Fruit fly (Drosophila melanogaster) whole organism, prepupa: ENCODE results near the gene Tpr2.

ENCODE experiments used
- Blimp-1 ChIP-seq: fragments of 200-800 bp; sonication (Bioruptor generic); optimal IDR thresholded peaks from 3 replicates; lab custom pipeline; 2017; ENCODE audit warnings: missing biosample characterization, missing genetic modification characterization, mild to moderate bottlenecking, moderate library complexity, missing genetic modification reagents
- CG10631 ChIP-seq: fragments of 200-800 bp; sonication (Bioruptor generic); optimal IDR thresholded peaks from 2 replicates; lab custom pipeline; 2016; ENCODE audit warnings: missing biosample characterization, missing genetic modification characterization
- CG11762 ChIP-seq: fragments of 200-800 bp; sonication (Bioruptor generic); optimal IDR thresholded peaks from 3 replicates; lab custom pipeline; 2016; ENCODE audit warnings: missing biosample characterization, missing genetic modification characterization; ENCODE audit not compliant: insufficient read depth
- CG11902 ChIP-seq: fragments of 200-800 bp; sonication (Bioruptor generic); optimal IDR thresholded peaks from 3 replicates; lab custom pipeline; 2016; ENCODE audit warnings: missing biosample characterization, missing genetic modification characterization
- CG15336 ChIP-seq: fragments of 200-800 bp; sonication (Bioruptor generic); IDR thresholded peaks from 2 replicates; pipeline ENCODE4 v1.3.6; 2022; ENCODE audit warnings: missing biosample characterization, missing genetic modification characterization
- CG16779 ChIP-seq: fragments of 200-800 bp; sonication (Bioruptor generic); optimal IDR thresholded peaks from 3 replicates; lab custom pipeline; 2017; ENCODE audit warnings: missing biosample characterization, mild to moderate bottlenecking, missing genetic modification characterization
- CG3032 ChIP-seq: fragments of 200-800 bp; optimal IDR thresholded peaks from 2 replicates; lab custom pipeline; 2019; ENCODE audit warnings: missing biosample characterization, mild to moderate bottlenecking, missing genetic modification characterization, moderate library complexity
- CG31627 ChIP-seq: fragments of 200-800 bp; sonication (Bioruptor generic); optimal IDR thresholded peaks from 3 replicates; lab custom pipeline; 2016; ENCODE audit warnings: missing biosample characterization, missing genetic modification characterization
- CG32006 ChIP-seq: fragments of 200-800 bp; sonication (Bioruptor generic); optimal IDR thresholded peaks from 3 replicates; lab custom pipeline; 2017; ENCODE audit warnings: missing biosample characterization, mild to moderate bottlenecking, missing genetic modification characterization
- CG34406 ChIP-seq: fragments of 200-800 bp; sonication (Bioruptor generic); optimal IDR thresholded peaks from 3 replicates; lab custom pipeline; 2016; ENCODE audit warnings: missing biosample characterization, missing genetic modification characterization
- CG4318 ChIP-seq: fragments of 200-800 bp; sonication (Bioruptor generic); optimal IDR thresholded peaks from 3 replicates; lab custom pipeline; 2017; ENCODE audit warnings: missing biosample characterization, mild to moderate bottlenecking, missing genetic modification characterization
- CG6163 ChIP-seq: fragments of 200-800 bp; sonication (Bioruptor generic); IDR thresholded peaks from 3 replicates; pipeline ENCODE4 v1.3.6; 2022; ENCODE audit warnings: missing biosample characterization, missing genetic modification characterization
- CG6276 ChIP-seq: fragments of 200-800 bp; sonication (Bioruptor generic); optimal IDR thresholded peaks from 2 replicates; lab custom pipeline; 2017; ENCODE audit warnings: missing biosample characterization, mild to moderate bottlenecking, missing genetic modification characterization
- CG6808 ChIP-seq: fragments of 200-800 bp; sonication (Bioruptor generic); optimal IDR thresholded peaks from 3 replicates; lab custom pipeline; 2017; ENCODE audit warnings: missing biosample characterization, missing genetic modification characterization, mild to moderate bottlenecking, moderate library complexity, missing genetic modification reagents
- CG6854 ChIP-seq: fragments of 200-800 bp; sonication (Bioruptor generic); optimal IDR thresholded peaks from 2 replicates; lab custom pipeline; 2017; ENCODE audit warnings: missing biosample characterization, mild to moderate bottlenecking, missing genetic modification characterization
- CG7368 ChIP-seq: fragments of 200-800 bp; sonication (Bioruptor generic); optimal IDR thresholded peaks from 3 replicates; lab custom pipeline; 2016; ENCODE audit warnings: missing biosample characterization, missing genetic modification characterization
- CG8119 ChIP-seq: fragments of 200-800 bp; sonication (Bioruptor generic); IDR thresholded peaks from 3 replicates; pipeline ENCODE4 v1.3.6; 2022; ENCODE audit warnings: missing biosample characterization, missing genetic modification characterization
- CG8319 ChIP-seq: fragments of 200-800 bp; sonication (Bioruptor generic); optimal IDR thresholded peaks from 3 replicates; lab custom pipeline; 2016; ENCODE audit warnings: missing biosample characterization, missing genetic modification characterization
- CG8632 ChIP-seq: fragments of 200-800 bp; sonication (Bioruptor generic); optimal IDR thresholded peaks from 3 replicates; lab custom pipeline; 2016; ENCODE audit warnings: missing biosample characterization, missing genetic modification characterization
- Eip75B ChIP-seq: fragments of 200-800 bp; sonication (Bioruptor generic); optimal IDR thresholded peaks from 3 replicates; lab custom pipeline; 2016; ENCODE audit warnings: missing biosample characterization, missing genetic modification characterization
- Eip78C ChIP-seq: fragments of 200-800 bp; sonication (Bioruptor generic); peaks from one replicate; lab custom pipeline; 2016; ENCODE audit warnings: missing biosample characterization, missing genetic modification characterization
- Eip93F ChIP-seq: fragments of 200-800 bp; sonication (Bioruptor generic); optimal IDR thresholded peaks from 2 replicates; lab custom pipeline; 2016; ENCODE audit warnings: missing biosample characterization, mild to moderate bottlenecking, missing genetic modification characterization
- Ets21C ChIP-seq: fragments of 200-800 bp; sonication (Bioruptor generic); optimal IDR thresholded peaks from 3 replicates; lab custom pipeline; 2016; ENCODE audit warnings: missing biosample characterization, missing genetic modification characterization
- Hr38 ChIP-seq: sonication (Bioruptor generic); optimal IDR thresholded peaks from 2 replicates; lab custom pipeline; 2016; ENCODE audit warnings: missing biosample characterization, missing genetic modification characterization
- Hr39 ChIP-seq: fragments of 200-800 bp; sonication (Bioruptor generic); optimal IDR thresholded peaks from 2 replicates; lab custom pipeline; 2016; ENCODE audit warnings: missing biosample characterization, missing genetic modification characterization
- Hr4 ChIP-seq: fragments of 200-800 bp; sonication (Bioruptor generic); optimal IDR thresholded peaks from 3 replicates; lab custom pipeline; 2016; ENCODE audit warnings: missing biosample characterization, missing genetic modification characterization
- Lpt ChIP-seq: fragments of 200-800 bp; sonication (Bioruptor generic); optimal IDR thresholded peaks from 3 replicates; lab custom pipeline; 2016; ENCODE audit warnings: missing biosample characterization, missing genetic modification characterization
- Met ChIP-seq: fragments of 200-800 bp; sonication (Bioruptor generic); optimal IDR thresholded peaks from 3 replicates; lab custom pipeline; 2016; ENCODE audit warnings: missing biosample characterization, missing genetic modification characterization
- OdsH ChIP-seq: fragments of 200-800 bp; sonication (Bioruptor generic); optimal IDR thresholded peaks from 3 replicates; lab custom pipeline; 2016; ENCODE audit warnings: missing biosample characterization, missing genetic modification characterization
- Sox102F ChIP-seq: fragments of 200-800 bp; sonication (Bioruptor generic); optimal IDR thresholded peaks from 2 replicates; lab custom pipeline; 2016; ENCODE audit warnings: missing biosample characterization, mild to moderate bottlenecking, missing genetic modification characterization
- Sox14 ChIP-seq: fragments of 200-800 bp; sonication (Bioruptor generic); optimal IDR thresholded peaks from 3 replicates; lab custom pipeline; 2016; ENCODE audit warnings: missing biosample characterization, missing genetic modification characterization
- Sox15 ChIP-seq: fragments of 200-800 bp; sonication (Bioruptor generic); optimal IDR thresholded peaks from 3 replicates; lab custom pipeline; 2016; ENCODE audit warnings: missing biosample characterization, missing genetic modification characterization
- achi ChIP-seq: fragments of 200-800 bp; sonication (Bioruptor generic); optimal IDR thresholded peaks from 3 replicates; lab custom pipeline; 2016; ENCODE audit warnings: missing biosample characterization, missing genetic modification characterization
- dac ChIP-seq: fragments of 200-800 bp; sonication (Bioruptor generic); optimal IDR thresholded peaks from 2 replicates; lab custom pipeline; 2017; ENCODE audit warnings: missing biosample characterization, mild to moderate bottlenecking, missing genetic modification characterization
- dsx ChIP-seq: fragments of 200-800 bp; optimal IDR thresholded peaks from 3 replicates; lab custom pipeline; 2019; ENCODE audit warnings: missing biosample characterization, mild to moderate bottlenecking, missing genetic modification characterization, moderate library complexity; ENCODE audit not compliant: poor library complexity, severe bottlenecking
- esn ChIP-seq: fragments of 200-800 bp; sonication (Bioruptor generic); optimal IDR thresholded peaks from 2 replicates; lab custom pipeline; 2016; ENCODE audit warnings: missing biosample characterization, mild to moderate bottlenecking, missing genetic modification characterization, moderate library complexity
- fd59A ChIP-seq: fragments of 200-800 bp; sonication (Bioruptor generic); optimal IDR thresholded peaks from 2 replicates; lab custom pipeline; 2017; ENCODE audit warnings: missing biosample characterization, mild to moderate bottlenecking, missing genetic modification characterization, missing genetic modification reagents
- fkh ChIP-seq: fragments of 200-800 bp; sonication (Bioruptor generic); optimal IDR thresholded peaks from 3 replicates; lab custom pipeline; 2017; ENCODE audit warnings: missing biosample characterization, mild to moderate bottlenecking, missing genetic modification characterization, moderate library complexity
- lz ChIP-seq: fragments of 200-800 bp; sonication (Bioruptor generic); optimal IDR thresholded peaks from 3 replicates; lab custom pipeline; 2016; ENCODE audit warnings: missing biosample characterization, missing genetic modification characterization
- net ChIP-seq: fragments of 200-800 bp; sonication (Bioruptor generic); optimal IDR thresholded peaks from 3 replicates; lab custom pipeline; 2016; ENCODE audit warnings: missing biosample characterization, missing genetic modification characterization
- pdm3 ChIP-seq: fragments of 200-800 bp; sonication (Bioruptor generic); optimal IDR thresholded peaks from 3 replicates; lab custom pipeline; 2016; ENCODE audit warnings: missing biosample characterization, missing genetic modification characterization
- salr ChIP-seq, 2 experiments: fragments of 200-800 bp; sonication (Bioruptor generic); optimal IDR thresholded peaks; 3 replicates each; lab custom pipeline; 2016 to 2018; ENCODE audit warnings: missing biosample characterization in 2 of 2, missing genetic modification characterization in 2 of 2, mild to moderate bottlenecking in 1 of 2
- spab ChIP-seq: fragments of 200-800 bp; sonication (Bioruptor generic); optimal IDR thresholded peaks from 2 replicates; lab custom pipeline; 2017; ENCODE audit warnings: missing biosample characterization, mild to moderate bottlenecking, missing genetic modification characterization, missing genetic modification reagents
- ss ChIP-seq, 2 experiments: fragments of 200-800 bp; sonication (Bioruptor generic); optimal IDR thresholded peaks; 2 replicates in 1 of 2; 3 replicates in 1 of 2; lab custom pipeline; 2017 to 2018; ENCODE audit warnings: mild to moderate bottlenecking in 2 of 2, missing biosample characterization in 2 of 2, missing genetic modification characterization in 2 of 2, moderate library complexity in 1 of 2
- svp ChIP-seq: fragments of 200-800 bp; sonication (Bioruptor generic); peaks from one replicate; lab custom pipeline; 2016; ENCODE audit warnings: missing biosample characterization, missing genetic modification characterization
- topi ChIP-seq: fragments of 200-800 bp; sonication (Bioruptor generic); optimal IDR thresholded peaks from 3 replicates; lab custom pipeline; 2016; ENCODE audit warnings: missing biosample characterization, missing genetic modification characterization
- vri ChIP-seq: fragments of 200-800 bp; sonication (Bioruptor generic); optimal IDR thresholded peaks from 3 replicates; lab custom pipeline; 2016; ENCODE audit warnings: missing biosample characterization, mild to moderate bottlenecking, missing genetic modification characterization

Tpr2 gene

DNA sequence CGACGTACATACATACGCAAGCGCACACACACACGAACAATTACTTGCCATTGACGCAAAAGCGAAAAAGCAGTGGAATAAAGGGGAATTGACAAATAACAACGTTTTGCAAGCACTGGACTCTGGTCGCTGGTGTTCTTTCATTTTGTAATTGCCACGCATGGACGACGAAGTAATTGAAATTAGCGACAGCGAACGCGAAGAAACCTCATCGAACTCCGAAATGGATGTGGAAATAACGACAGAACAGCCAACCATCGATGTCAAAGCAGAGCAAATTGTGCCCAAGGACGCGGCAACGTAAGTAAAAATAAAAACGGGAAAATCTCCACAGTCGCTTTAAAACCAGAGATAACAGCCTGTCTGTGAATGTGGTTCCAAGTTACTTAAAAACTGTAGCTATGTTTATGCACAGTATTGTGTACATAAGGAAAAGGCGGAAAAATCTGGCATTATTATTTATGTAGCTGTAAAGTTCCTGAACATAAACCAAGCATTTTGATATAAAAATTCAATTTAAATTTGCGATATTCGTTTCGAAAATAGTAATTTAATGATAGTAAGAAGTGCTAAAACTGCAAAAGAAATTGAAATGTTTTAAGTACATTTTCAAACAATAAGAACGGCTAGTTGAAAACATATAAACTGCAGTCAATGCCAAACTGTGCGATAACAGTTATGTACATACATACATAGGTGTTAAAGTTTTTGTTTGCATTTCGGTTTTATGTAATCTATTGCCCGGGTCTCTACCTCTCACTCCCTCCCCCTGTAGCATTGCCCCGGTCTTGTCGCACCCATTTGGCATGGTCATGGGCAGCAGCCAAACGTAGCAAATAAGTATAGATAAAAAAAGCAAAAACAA, 644 bp downstream of the Tpr2 start:
- TF ChIP-seq Hr4 (GFP tag; lab: Kevin White, UChicago) (no peak), Blimp-1 (GFP tag; lab: Kevin White, UChicago) (peak; percentile 18), fkh (GFP tag; lab: Kevin White, UChicago) (peak; percentile 91)

DNA sequence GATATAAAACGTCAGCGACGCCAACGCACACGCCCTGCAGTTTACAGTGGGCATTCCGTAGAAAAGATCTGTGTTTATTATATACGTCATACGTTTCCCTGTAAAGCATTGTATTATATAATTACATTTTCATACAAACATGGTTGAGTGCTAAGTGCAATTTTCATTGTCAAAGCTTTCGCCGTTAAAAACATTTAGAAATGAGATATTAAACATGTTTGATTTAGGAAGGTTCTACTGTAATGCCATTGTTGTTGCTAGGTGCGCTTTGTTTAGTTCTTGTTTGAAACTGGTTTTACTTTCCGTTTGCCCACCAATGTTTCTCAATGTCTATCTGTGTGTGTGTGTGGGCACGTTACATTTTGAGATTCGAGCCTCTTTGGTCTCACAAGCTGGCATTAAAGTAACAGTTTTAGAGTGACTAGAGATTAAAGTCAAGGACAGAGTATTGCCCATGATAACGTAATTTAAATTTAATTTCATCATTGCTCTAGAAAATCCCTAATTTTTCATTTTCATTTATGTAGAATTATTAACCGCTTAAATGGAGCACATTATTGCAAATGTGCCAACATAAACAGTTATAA, 1.4 kb downstream of the Tpr2 start:
- peak; percentile 91 for TF ChIP-seq dsx (GFP tag; lab: Kevin White, UChicago)
- peak; percentile 90 for TF ChIP-seq CG8119
- peak; percentile 87 for TF ChIP-seq CG34406 (GFP tag; lab: Kevin White, UChicago)
- peak; percentile 65 for TF ChIP-seq CG11762 (GFP tag; lab: Kevin White, UChicago)
- TF ChIP-seq CG15336 (GFP tag; lab: Robert Waterston, UW), result peak; percentile 91
- TF ChIP-seq CG10631 (GFP tag; lab: Kevin White, UChicago), result peak; percentile 93
- TF ChIP-seq Met (GFP tag; lab: Kevin White, UChicago), result peak; percentile 92
- peak; percentile 75 for TF ChIP-seq CG6854
- peak; percentile 90 for TF ChIP-seq lz (GFP tag; lab: Kevin White, UChicago)
- peak; percentile 59 for TF ChIP-seq CG8319 (GFP tag; lab: Kevin White, UChicago)
- peak; percentile 96 for TF ChIP-seq Sox14 (GFP tag; lab: Kevin White, UChicago)
- TF ChIP-seq CG3032 (tag; lab: Kevin White, UChicago), result peak; percentile 92
- TF ChIP-seq Blimp-1 (GFP tag; lab: Kevin White, UChicago), result peak; percentile 60
- TF ChIP-seq Eip93F (GFP tag; lab: Kevin White, UChicago), result peak; percentile 33
- peak; percentile 60 for TF ChIP-seq CG11902 (GFP tag; lab: Kevin White, UChicago)
- TF ChIP-seq fd59A (GFP tag; lab: Kevin White, UChicago), result peak; percentile 90
- TF ChIP-seq CG4318 (GFP tag; lab: Kevin White, UChicago), result peak; percentile 68
- peak; percentile 87 for TF ChIP-seq Lpt
- TF ChIP-seq spab (GFP tag; lab: Kevin White, UChicago), result peak; percentile 87
- peak; percentile 86 for TF ChIP-seq topi
- peak; percentile 91 for TF ChIP-seq CG6808 (GFP tag; lab: Kevin White, UChicago)
- TF ChIP-seq achi (GFP tag; lab: Kevin White, UChicago), result peak; percentile 89
- TF ChIP-seq Eip78C (GFP tag; lab: Kevin White, UChicago), result peak; percentile 96
- TF ChIP-seq CG6163 (GFP tag; lab: Robert Waterston, UW), result peak; percentile 92
- TF ChIP-seq Eip75B (GFP tag; lab: Kevin White, UChicago), result peak; percentile 92
- peak; percentile 86 for TF ChIP-seq CG8632 (GFP tag; lab: Kevin White, UChicago)
- peak; percentile 65 for TF ChIP-seq Sox15 (GFP tag; lab: Kevin White, UChicago)
- peak; percentile 81 for TF ChIP-seq Ets21C (GFP tag; lab: Kevin White, UChicago)
- TF ChIP-seq Sox102F (GFP tag; lab: Kevin White, UChicago), result peak; percentile 92
- TF ChIP-seq OdsH (GFP tag; lab: Kevin White, UChicago), result peak; percentile 89
- peak; percentile 93 for TF ChIP-seq svp (GFP tag; lab: Kevin White, UChicago)
- TF ChIP-seq Hr38 (GFP tag; lab: Kevin White, UChicago), result no peak
- TF ChIP-seq pdm3 (GFP tag; lab: Kevin White, UChicago), result peak; percentile 92
- peak; percentile 93 for TF ChIP-seq esn (GFP tag; lab: Kevin White, UChicago)
- peak; percentile 91 for TF ChIP-seq CG32006
- peak; percentile 86 for TF ChIP-seq CG31627 (GFP tag; lab: Kevin White, UChicago)
- peak; percentile 84 for TF ChIP-seq salr (GFP tag; optimal IDR thresholded peaks at IDR 0.05; lab: Kevin White, UChicago)
- TF ChIP-seq CG7368 (GFP tag; lab: Kevin White, UChicago), result peak; percentile 80
- TF ChIP-seq dac (GFP tag; lab: Kevin White, UChicago), result peak; percentile 61
- peak; percentile 84 for TF ChIP-seq net (GFP tag; lab: Kevin White, UChicago)
- TF ChIP-seq ss (GFP tag; optimal IDR thresholded peaks at IDR 0.05; lab: Kevin White, UChicago), result peak; percentile 88 to 90
- peak; percentile 88 for TF ChIP-seq CG16779 (tag; lab: Kevin White, UChicago)
- peak; percentile 84 for TF ChIP-seq Hr39 (GFP tag; lab: Kevin White, UChicago)
- peak; percentile 88 for TF ChIP-seq vri (GFP tag; lab: Kevin White, UChicago)
- TF ChIP-seq CG6276, result peak; percentile 86
